Fruit fly (Drosophila melanogaster): Measurements from ENCODE around the gene NPF.

NPF gene

DNA sequence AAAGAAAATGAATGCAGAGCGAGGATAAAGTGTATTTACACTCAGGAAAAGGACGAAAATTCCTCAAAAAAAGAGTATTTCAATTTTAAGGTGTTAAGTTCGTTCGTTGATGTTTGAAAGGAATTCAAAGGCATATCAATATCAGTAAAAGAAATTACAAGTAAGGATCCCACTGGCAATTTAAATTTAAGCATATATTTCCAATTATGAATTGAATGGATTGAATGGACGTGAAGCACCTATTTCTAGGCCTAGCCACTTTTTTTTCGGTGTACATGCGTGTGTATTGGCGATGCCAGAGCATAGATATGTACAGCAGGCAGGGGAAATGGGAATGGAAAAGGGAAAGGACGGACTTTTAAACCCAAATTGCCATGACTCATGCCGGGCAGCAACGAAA is 21.5 kb downstream of the NPF start:
- TF ChIP-seq usp (GFP tag; optimal IDR thresholded peaks at IDR 0.05) (no peak), Dll (optimal IDR thresholded peaks at IDR 0.05) (no peak)

dm6 chr3R:16632698-16633097 is 23.7 kb downstream of the NPF start:
- TF ChIP-seq pan (optimal IDR thresholded peaks at IDR 0.05) (no peak), CG8478 (optimal IDR thresholded peaks at IDR 0.05) (no peak)

- TF ChIP-seq Dll (optimal IDR thresholded peaks at IDR 0.05) (no peak), psq (optimal IDR thresholded peaks at IDR 0.05) (no peak), CG8478 (optimal IDR thresholded peaks at IDR 0.05) (no peak), pan (optimal IDR thresholded peaks at IDR 0.05) (no peak), usp (GFP tag; optimal IDR thresholded peaks at IDR 0.05) (no peak), EcR (GFP tag; optimal IDR thresholded peaks at IDR 0.05) (no peak)
Measured at dm6 chr3R:16640005-16640408, 31.0 kb downstream of the NPF start, which contains the start of gene nonA-l. Gene nonA-l, plus strand, starts transcription at chr3R:16640205.

dm6 chr3R:16643591-16643990 is 34.6 kb downstream of the NPF start, which contains the start of gene Arl6IP1:
Gene Arl6IP1, plus strand, starts transcription at chr3R:16643605.
- TF ChIP-seq EcR (GFP tag; optimal IDR thresholded peaks at IDR 0.05) (no peak), pan (optimal IDR thresholded peaks at IDR 0.05) (no peak), psq (optimal IDR thresholded peaks at IDR 0.05) (no peak), usp (GFP tag; optimal IDR thresholded peaks at IDR 0.05) (no peak), CG8478 (optimal IDR thresholded peaks at IDR 0.05) (no peak), Dll (optimal IDR thresholded peaks at IDR 0.05) (no peak)

dm6 chr3R:16646952-16647715 is 38.1 kb downstream of the NPF start, which contains the start of the genes CG10324 and CCT3:
Gene CG10324, minus strand, starts transcription at chr3R:16647004.
Gene CCT3, plus strand, starts transcription at chr3R:16647605.
- no peak for TF ChIP-seq EcR (GFP tag; optimal IDR thresholded peaks at IDR 0.05)
- no peak for TF ChIP-seq psq (optimal IDR thresholded peaks at IDR 0.05)
- TF ChIP-seq usp (GFP tag; optimal IDR thresholded peaks at IDR 0.05): no peak
- no peak for TF ChIP-seq CG8478 (optimal IDR thresholded peaks at IDR 0.05)
- TF ChIP-seq Dll (optimal IDR thresholded peaks at IDR 0.05): no peak
- no peak for TF ChIP-seq pan (optimal IDR thresholded peaks at IDR 0.05)

DNA sequence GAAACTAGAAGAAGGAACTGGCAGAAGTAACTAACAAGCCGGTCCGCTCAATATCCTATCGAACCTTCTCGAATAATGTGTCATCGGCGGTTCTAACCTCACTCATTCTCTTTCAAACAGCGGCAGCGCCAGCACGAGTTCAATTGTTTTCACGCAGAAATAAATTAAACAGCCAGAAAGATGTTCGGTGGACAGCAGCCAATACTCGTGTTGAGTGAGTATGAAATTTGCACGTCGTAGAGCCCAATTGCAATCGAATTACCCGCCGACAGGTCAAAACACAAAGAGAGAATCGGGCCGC is 38.6 kb downstream of the NPF start:
- TF ChIP-seq usp (GFP tag; optimal IDR thresholded peaks at IDR 0.05) (no peak), pan (optimal IDR thresholded peaks at IDR 0.05) (no peak), EcR (GFP tag; optimal IDR thresholded peaks at IDR 0.05) (no peak), Dll (optimal IDR thresholded peaks at IDR 0.05) (no peak), CG8478 (optimal IDR thresholded peaks at IDR 0.05) (no peak), psq (optimal IDR thresholded peaks at IDR 0.05) (no peak)

- TF ChIP-seq Dll (optimal IDR thresholded peaks at IDR 0.05) (no peak), pan (optimal IDR thresholded peaks at IDR 0.05) (no peak), CG8478 (optimal IDR thresholded peaks at IDR 0.05) (no peak), usp (GFP tag; optimal IDR thresholded peaks at IDR 0.05) (no peak), EcR (GFP tag; optimal IDR thresholded peaks at IDR 0.05) (no peak), psq (optimal IDR thresholded peaks at IDR 0.05) (no peak)
Measured at dm6 chr3R:16649282-16649681, 40.3 kb downstream of the NPF start.

- no peak for TF ChIP-seq EcR (GFP tag; optimal IDR thresholded peaks at IDR 0.05)
- no peak for TF ChIP-seq CG8478 (optimal IDR thresholded peaks at IDR 0.05)
- no peak for TF ChIP-seq psq (optimal IDR thresholded peaks at IDR 0.05)
- TF ChIP-seq usp (GFP tag; optimal IDR thresholded peaks at IDR 0.05): no peak
- TF ChIP-seq Dll (optimal IDR thresholded peaks at IDR 0.05): no peak
- no peak for TF ChIP-seq pan (optimal IDR thresholded peaks at IDR 0.05)
Measured at dm6 chr3R:16650950-16651349, 41.9 kb downstream of the NPF start, which contains the start of gene Mettl4. Gene Mettl4, minus strand, starts transcription at chr3R:16651157.

DNA sequence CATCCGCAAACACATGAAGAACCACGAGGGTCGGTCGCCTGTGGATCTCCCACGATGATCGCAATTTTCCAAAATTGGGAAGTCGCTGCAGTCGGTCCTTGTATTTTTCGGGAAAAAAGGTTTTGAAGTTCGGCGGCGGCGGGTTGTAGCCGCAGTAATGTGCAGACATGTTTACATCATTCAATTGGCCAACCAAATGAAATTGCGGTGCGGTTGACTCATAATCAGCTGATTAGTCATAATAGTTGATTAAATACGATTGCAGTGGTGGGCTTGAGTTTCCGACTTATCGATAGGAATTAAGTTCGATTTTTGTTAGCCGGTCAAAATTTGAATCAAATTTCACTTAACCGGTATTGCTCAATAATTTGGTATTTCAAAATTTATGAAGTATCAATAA is 43.1 kb downstream of the NPF start, which contains the start of gene CG14907:
TSS of gene CG14907 (minus strand) at position 229 of the 400 bp plus-strand sequence.
- TF ChIP-seq psq (optimal IDR thresholded peaks at IDR 0.05) (no peak), pan (optimal IDR thresholded peaks at IDR 0.05) (no peak), usp (GFP tag; optimal IDR thresholded peaks at IDR 0.05) (no peak), CG8478 (optimal IDR thresholded peaks at IDR 0.05) (no peak), EcR (GFP tag; optimal IDR thresholded peaks at IDR 0.05) (no peak), Dll (optimal IDR thresholded peaks at IDR 0.05) (no peak)

DNA sequence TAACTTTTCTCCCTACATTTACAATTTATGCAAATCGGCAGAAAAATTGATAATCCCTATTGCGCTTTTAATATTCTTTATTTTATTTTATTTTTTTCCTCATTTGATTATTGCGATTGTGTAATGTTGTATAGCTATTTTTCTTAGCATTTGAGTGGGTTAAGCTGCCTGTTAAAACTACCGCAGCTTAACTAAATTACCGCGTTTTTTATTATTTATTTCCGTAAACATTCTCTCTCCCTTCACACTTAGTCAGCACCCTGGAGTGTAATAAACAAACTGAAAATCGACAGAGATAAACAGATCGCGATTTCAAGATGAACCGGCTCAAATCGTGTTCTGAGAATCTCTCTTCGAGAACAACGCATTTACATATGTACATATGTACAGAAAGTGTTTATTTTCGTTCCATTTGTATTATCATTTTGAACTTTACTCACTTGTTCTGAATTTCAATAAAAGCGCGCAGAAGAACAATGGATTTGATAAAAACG is 46.0 kb downstream of the NPF start:
- TF ChIP-seq pan (optimal IDR thresholded peaks at IDR 0.05) (no peak), CG8478 (optimal IDR thresholded peaks at IDR 0.05) (no peak), EcR (GFP tag; optimal IDR thresholded peaks at IDR 0.05) (no peak), Dll (optimal IDR thresholded peaks at IDR 0.05) (no peak), psq (optimal IDR thresholded peaks at IDR 0.05) (no peak)

DNA sequence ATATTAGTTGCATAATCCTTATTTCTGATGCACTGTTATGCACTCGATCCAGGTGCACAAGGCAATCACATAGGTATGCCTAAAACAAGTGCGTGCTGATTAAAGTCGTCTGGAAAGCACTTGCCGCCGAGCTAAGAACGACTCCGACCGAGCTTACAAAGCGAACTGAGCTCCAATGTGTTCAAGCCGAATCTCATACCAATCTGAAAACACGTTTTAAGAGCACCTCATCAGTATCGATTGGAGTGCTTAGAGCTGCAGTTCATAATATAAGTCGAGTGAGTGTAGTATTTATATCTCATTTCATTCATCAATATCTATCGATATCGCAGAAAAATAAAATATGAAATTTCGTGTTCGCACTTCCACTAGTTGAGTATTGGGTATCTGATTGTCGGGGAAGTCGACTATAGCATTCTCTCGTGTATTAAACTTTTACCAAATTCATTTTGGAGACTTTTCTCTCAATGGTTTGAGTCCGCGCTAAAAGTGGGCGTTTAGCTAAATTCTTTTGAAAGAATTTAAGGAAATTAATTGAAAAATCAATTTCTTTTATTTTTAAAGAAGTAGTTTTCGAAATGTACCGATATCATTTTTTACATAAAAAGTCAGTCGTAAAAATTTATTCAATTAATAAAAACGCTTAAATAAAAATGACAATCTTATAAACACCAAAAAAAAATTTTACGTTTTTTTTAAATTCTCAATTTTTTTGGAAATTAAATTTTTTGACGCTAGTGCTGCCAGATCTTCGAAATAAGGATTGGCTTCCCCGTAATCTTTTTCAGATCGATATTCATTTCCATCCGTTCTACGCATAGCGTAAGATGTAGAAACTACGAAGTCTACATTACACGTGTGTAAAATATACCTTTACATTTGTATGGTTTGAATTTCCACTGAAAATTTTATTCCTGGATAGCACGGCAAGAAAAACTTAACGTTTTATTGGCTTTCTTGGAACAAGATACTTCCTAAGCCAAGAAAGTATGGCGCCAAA is 46.8 kb downstream of the NPF start, which contains the start of gene modSP:
TSS of gene modSP (minus strand) at position 169 of the 1,000 bp plus-strand sequence.
- TF ChIP-seq Dll (optimal IDR thresholded peaks at IDR 0.05) (no peak), psq (optimal IDR thresholded peaks at IDR 0.05) (no peak), EcR (GFP tag; optimal IDR thresholded peaks at IDR 0.05) (no peak), CG8478 (optimal IDR thresholded peaks at IDR 0.05) (no peak), pan (optimal IDR thresholded peaks at IDR 0.05) (no peak), usp (GFP tag; optimal IDR thresholded peaks at IDR 0.05) (no peak)
